Worm (Caenorhabditis elegans) whole organism, midembryonic: ENCODE data around the gene F42G2.2.

ENCODE experiments used
- T22C8.4 ChIP-seq: fragments of 200-800 bp; sonication (Bioruptor generic); IDR thresholded peaks from 2 replicates; pipeline ENCODE4 v1.3.6; 2022; ENCODE audit warnings: missing genetic modification characterization, missing compliant biosample characterization
- cog-1 ChIP-seq: sonication (generic microtip); optimal IDR thresholded peaks from 2 replicates; lab custom pipeline; 2016; ENCODE audit warnings: missing genetic modification characterization, missing compliant biosample characterization
- flt-1 ChIP-seq: fragments of 200-800 bp; sonication (Bioruptor generic); IDR thresholded peaks from 2 replicates; pipeline ENCODE4 v1.3.6; 2022; ENCODE audit warnings: missing genetic modification characterization, missing compliant biosample characterization
- klf-2 ChIP-seq: fragments of 200-800 bp; sonication (Bioruptor generic); conservative IDR thresholded peaks from 2 replicates; pipeline ENCODE4 v1.3.6; 2022; ENCODE audit warnings: missing genetic modification reagents, missing genetic modification characterization, missing compliant biosample characterization
- med-1 ChIP-seq: sonication (generic microtip); optimal IDR thresholded peaks from 2 replicates; lab custom pipeline; 2017; ENCODE audit warnings: missing genetic modification characterization, mild to moderate bottlenecking, missing compliant biosample characterization, antibody characterized with exemption, missing genetic modification reagents; ENCODE audit not compliant: insufficient read depth
- ref-1 ChIP-seq: fragments of 200-800 bp; sonication (Bioruptor generic); conservative IDR thresholded peaks from 2 replicates; pipeline ENCODE4 v1.3.6; 2022; ENCODE audit warnings: missing genetic modification reagents, missing genetic modification characterization, missing compliant biosample characterization
- tab-1 ChIP-seq: fragments of 200-800 bp; sonication (Bioruptor generic); IDR thresholded peaks from 2 replicates; pipeline ENCODE4 v1.3.6; 2022; ENCODE audit warnings: missing genetic modification characterization, missing compliant biosample characterization
- ztf-29 ChIP-seq: fragments of 200-800 bp; sonication (Bioruptor generic); IDR thresholded peaks from 2 replicates; pipeline ENCODE4 v1.3.6; 2022; ENCODE audit warnings: missing genetic modification reagents, missing genetic modification characterization, missing compliant biosample characterization

ce11 chrII:2454822-2455221, 32.8 kb downstream of the F42G2.2 start:
- TF ChIP-seq T22C8.4 (GFP tag; lab: Robert Waterston, UW) (no peak), cog-1 (no peak), flt-1 (GFP tag; lab: Robert Waterston, UW) (no peak), med-1 (GFP tag; lab: Kevin White, UChicago) (no peak), klf-2 (GFP tag; lab: Robert Waterston, UW) (no peak), tab-1 (GFP tag; lab: Robert Waterston, UW) (no peak), ref-1 (GFP tag; lab: Robert Waterston, UW) (no peak), ztf-29 (GFP tag; lab: Robert Waterston, UW) (no peak)
